Worm (Caenorhabditis elegans) whole organism, dauer: ENCODE results near the gene C28H8.2.

Source experiments
- unc-62 ChIP-seq: sonication (generic microtip); optimal IDR thresholded peaks from 2 replicates; lab custom pipeline; 2017; ENCODE audit warnings: missing biosample characterization, missing genetic modification reagents, missing genetic modification characterization

C28H8.2 gene

DNA sequence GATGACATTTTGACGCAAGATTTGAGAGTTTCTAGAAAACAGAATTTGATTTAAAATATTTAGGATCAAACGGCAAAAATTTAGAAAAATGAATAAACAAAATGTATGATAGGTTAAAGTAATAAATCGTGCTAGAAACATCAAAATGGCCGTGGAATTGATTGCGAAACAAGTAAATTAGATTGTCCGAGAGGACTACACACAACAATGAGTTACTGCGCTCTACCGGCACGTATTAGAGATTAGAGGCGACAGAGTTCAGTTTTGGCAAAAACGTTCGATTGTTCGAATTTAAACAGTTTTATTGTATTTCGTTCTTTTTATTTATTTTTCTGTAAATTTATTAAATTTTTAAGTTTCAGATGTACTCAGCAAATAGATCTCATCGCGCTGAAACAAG is 5.6 kb downstream of the C28H8.2 start, which contains the start of the genes dnc-2 and bcl-7:
dnc-2 (minus strand) TSS at position 33 of the 400 bp plus-strand sequence.
bcl-7 (plus strand) TSS at position 363 of the 400 bp plus-strand sequence.
- TF ChIP-seq unc-62 (GFP tag; lab: Kevin White, UChicago) = no peak

- no peak for TF ChIP-seq unc-62 (GFP tag; lab: Kevin White, UChicago)
Measured at ce11 chrIII:5930659-5931058, 10.5 kb downstream of the C28H8.2 start.

ce11 chrIII:5931433-5931994 is 11.4 kb downstream of the C28H8.2 start, which contains the start of gene EGAP1.5:
TSS of gene EGAP1.5 (plus strand) at chrIII:5931721.
- TF ChIP-seq unc-62 (GFP tag; lab: Kevin White, UChicago) = no peak

DNA sequence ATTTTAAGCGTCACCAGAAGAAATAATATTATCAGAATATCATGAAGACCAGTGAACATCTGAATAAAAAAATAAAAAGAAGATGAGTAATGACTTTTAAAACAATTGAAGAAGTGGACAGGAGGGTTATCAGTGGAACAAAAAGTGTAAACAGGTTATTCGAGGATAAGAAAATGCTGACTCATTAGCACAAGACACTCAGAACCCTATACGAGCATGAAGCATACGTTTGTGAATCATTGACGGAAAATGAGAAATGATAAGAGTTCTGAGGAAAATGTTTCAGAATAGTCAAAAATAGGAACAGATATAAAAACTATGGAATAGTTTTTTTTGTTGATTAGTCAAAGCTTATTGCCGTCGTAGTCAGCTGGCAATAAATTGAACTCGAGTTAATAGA is 12.7 kb downstream of the C28H8.2 start, which contains the start of gene zmp-1:
zmp-1 (minus strand) TSS at position 101 of the 400 bp plus-strand sequence.
- no peak for TF ChIP-seq unc-62 (GFP tag; lab: Kevin White, UChicago)

DNA sequence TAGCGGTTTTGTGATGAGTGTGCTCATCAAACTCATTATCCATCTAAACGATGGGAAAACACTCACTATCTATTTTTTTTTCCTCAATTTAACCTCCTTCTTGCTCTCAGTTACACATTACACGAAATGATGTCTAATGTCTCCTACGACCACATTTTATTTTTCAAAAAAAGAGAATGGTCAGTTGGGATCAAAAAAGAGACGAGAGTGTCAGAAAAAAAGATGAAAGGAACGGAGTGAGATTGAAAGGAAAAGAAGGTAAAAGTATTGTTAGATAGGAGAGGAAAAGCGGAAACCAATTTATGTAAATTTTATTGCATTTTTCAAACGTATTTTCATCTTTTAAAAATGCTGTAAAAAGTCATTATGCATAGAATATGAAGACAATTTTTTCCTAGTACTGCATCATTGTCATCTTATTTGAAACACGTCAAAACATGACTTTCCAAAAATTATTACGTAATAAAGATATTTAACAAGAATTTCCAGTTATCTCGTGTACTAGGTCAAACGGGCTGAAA is 14.1 kb downstream of the C28H8.2 start:
- no peak for TF ChIP-seq unc-62 (GFP tag; lab: Kevin White, UChicago)

DNA sequence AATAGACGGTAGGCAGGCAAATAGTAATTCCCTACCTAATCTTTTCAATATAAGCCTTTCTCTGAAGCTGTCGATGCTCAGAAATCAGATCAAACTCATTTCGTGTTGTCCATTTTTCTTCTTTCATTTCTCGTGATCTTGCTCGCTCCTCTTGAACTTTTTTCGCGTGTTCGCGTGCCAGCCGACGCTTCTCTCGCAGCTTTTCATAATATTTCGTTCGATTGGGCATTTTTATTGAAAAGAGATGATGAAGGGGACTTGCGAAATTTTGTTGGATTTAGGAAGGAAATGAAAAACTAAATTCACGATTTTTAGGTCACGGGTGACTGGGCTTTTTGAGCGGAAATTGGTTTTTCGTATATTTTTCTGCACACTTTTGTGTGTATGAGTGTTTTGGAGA is 16.9 kb downstream of the C28H8.2 start, which contains the start of gene EGAP1.1:
EGAP1.1 (minus strand) TSS at position 229 of the 400 bp plus-strand sequence.
- TF ChIP-seq unc-62 (GFP tag; lab: Kevin White, UChicago) = no peak

- no peak for TF ChIP-seq unc-62 (GFP tag; lab: Kevin White, UChicago)
Measured at ce11 chrIII:5938013-5938412, 17.9 kb downstream of the C28H8.2 start.

DNA sequence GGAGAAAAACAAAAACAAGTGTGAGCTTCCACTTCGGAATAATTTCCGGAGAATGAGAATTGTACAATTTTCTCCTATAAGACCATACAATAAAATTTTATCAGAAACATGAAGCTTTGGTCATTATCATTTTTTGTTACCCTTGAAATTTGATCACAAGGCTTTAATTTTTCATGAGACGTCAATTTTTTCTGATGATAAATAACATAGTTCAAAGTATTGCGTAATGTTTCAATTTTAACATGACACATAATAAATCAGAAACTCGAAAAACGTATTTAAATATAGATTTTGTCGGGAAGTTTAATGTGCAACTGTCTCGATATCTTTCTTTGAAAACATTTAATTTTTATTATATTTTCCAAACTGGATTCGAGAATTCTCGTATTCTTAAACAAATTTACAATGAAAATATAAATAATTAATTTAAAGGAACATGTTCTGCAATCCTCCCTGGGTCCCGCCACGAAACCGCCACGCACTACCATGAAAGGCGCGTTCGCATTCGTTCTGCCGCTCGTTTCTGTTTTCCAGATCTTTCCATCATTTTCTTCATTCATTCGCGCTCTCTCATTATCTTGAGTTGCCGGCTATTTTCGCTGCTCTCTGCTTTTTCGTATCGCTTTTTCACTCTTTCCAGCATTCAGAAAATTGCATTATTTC is 18.8 kb downstream of the C28H8.2 start:
- TF ChIP-seq unc-62 (GFP tag; lab: Kevin White, UChicago) = no peak

- TF ChIP-seq unc-62 (GFP tag; lab: Kevin White, UChicago) = no peak
Measured at ce11 chrIII:5939453-5940296, 19.6 kb downstream of the C28H8.2 start, which contains the start of gene ubq-1. TSS of gene ubq-1 (plus strand) at chrIII:5940254.

- no peak for TF ChIP-seq unc-62 (GFP tag; lab: Kevin White, UChicago)
Measured at ce11 chrIII:5940525-5940974, 20.4 kb downstream of the C28H8.2 start.

DNA sequence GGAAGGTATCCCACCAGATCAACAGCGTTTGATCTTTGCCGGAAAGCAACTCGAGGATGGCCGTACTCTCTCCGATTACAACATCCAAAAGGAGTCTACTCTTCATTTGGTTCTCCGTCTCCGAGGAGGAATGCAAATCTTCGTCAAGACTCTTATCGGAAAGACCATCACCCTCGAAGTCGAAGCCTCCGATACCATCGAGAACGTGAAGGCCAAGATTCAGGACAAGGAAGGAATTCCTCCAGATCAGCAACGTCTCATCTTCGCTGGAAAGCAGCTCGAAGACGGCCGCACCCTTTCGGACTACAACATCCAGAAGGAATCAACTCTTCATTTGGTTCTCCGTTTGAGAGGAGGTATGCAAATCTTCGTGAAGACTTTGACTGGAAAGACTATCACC is 22.0 kb downstream of the C28H8.2 start:
- TF ChIP-seq unc-62 (GFP tag; lab: Kevin White, UChicago) = no peak

DNA sequence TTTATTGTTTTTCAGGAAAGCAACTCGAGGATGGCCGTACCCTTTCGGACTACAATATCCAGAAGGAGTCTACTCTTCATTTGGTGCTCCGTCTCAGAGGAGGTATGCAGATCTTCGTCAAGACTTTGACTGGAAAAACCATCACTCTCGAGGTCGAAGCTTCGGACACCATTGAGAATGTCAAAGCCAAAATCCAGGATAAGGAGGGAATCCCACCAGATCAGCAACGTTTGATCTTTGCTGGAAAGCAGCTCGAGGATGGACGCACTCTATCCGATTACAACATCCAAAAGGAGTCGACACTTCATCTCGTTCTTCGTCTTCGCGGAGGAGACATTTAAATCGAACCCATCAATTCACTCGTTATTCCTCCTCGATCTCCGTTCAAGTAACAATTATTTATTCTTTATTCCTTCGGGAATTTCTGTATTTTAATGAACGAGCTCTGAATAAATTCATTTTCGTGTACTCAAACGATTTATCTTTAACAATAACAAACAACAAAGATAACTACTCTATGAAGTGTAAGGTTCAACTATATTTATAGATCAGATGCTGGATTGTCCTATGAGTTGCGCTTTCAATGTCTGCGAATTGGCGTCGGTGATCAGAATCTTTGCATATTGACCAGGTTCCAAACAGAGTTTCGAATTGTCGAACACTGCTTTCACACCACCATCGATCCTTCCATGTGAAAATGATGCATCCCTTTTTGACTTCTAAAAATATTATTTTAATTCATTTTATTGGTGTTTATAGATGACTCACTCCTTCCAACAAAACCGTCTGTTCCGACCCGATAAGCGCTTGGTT is 23.5 kb downstream of the C28H8.2 start:
- no peak for TF ChIP-seq unc-62 (GFP tag; lab: Kevin White, UChicago)

ce11 chrIII:5945865-5946264 is 25.7 kb downstream of the C28H8.2 start, which contains the start of gene F25B5.5:
TSS of gene F25B5.5 (minus strand) at chrIII:5946124.
- TF ChIP-seq unc-62 (GFP tag; lab: Kevin White, UChicago) = no peak

ce11 chrIII:5948162-5948933 is 28.2 kb downstream of the C28H8.2 start, which contains the start of the genes F25B5.6 and F25B5.3:
TSS of gene F25B5.6 (minus strand) at chrIII:5948733.
TSS of gene F25B5.3 (plus strand) at chrIII:5948883.
- TF ChIP-seq unc-62 (GFP tag; lab: Kevin White, UChicago) = no peak
